Worm (Caenorhabditis elegans): ENCODE measurements around the gene cyp-25A1.
A peak's percentile ranks its signal among the peaks of the same experiment; 100 is the strongest.

ce11 chrIII:3789688-3790371 is 42.6 kb upstream of the cyp-25A1 start:
- peak in 1 of 2 experiments; percentile 22 for TF ChIP-seq lsy-2 (tag; optimal IDR thresholded peaks at IDR 0.05)
- TF ChIP-seq nhr-237 (tag; optimal IDR thresholded peaks at IDR 0.05), result no peak
- peak; percentile 23 for TF ChIP-seq nhr-21 (tag; optimal IDR thresholded peaks at IDR 0.05)
